Worm (Caenorhabditis elegans) whole organism, early embryonic: ENCODE data around the gene rfc-1.

Experiments
- aly-1 ChIP-seq: sonication (generic microtip); optimal IDR thresholded peaks from 2 replicates; lab custom pipeline; 2016; ENCODE audit warnings: missing genetic modification characterization, missing compliant biosample characterization
- ama-1 ChIP-seq: fragments of 150-350 bp; optimal IDR thresholded peaks from 2 replicates; lab custom pipeline; 2014
- ceh-13 ChIP-seq: fragments of 200-800 bp; sonication (Bioruptor generic); optimal IDR thresholded peaks from 2 replicates; lab custom pipeline; 2018; ENCODE audit warnings: mild to moderate bottlenecking, missing genetic modification characterization, missing compliant biosample characterization
- flt-1 ChIP-seq: fragments of 200-800 bp; sonication (Bioruptor generic); IDR thresholded peaks from 2 replicates; pipeline ENCODE4 v1.3.6; 2022; ENCODE audit warnings: missing genetic modification characterization, missing compliant biosample characterization
- hmbx-1 ChIP-seq: sonication (generic microtip); optimal IDR thresholded peaks from 2 replicates; lab custom pipeline; 2016; ENCODE audit warnings: mild to moderate bottlenecking, missing genetic modification characterization, missing compliant biosample characterization
- hnd-1 ChIP-seq: sonication (generic microtip); optimal IDR thresholded peaks from 2 replicates; lab custom pipeline; 2016; ENCODE audit warnings: missing genetic modification characterization, missing compliant biosample characterization
- sea-1 ChIP-seq: fragments of 200-800 bp; sonication (Bioruptor generic); conservative IDR thresholded peaks from 2 replicates; pipeline ENCODE4 v1.3.6; 2022; ENCODE audit warnings: missing genetic modification characterization, missing compliant biosample characterization

DNA sequence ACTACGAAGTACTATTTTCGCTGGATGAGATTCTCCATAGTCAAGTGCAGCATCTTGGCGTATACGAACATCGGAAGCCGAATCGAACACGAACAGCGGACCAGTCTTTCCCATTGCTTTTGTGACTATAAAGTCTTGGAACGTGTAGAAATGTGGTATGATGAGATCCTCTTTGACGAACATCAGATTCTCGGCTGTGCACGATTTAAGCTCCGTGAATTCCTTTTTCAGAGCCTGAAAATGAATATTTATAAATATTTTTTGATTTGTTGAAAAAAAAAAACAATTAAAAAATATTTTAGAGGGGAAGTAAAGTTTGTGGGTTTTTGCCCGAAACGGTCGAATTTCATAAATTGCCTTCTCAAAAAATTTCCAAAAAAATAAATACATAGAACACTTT, 38.1 kb upstream of the rfc-1 start:
- TF ChIP-seq aly-1 (tag; lab: Kevin White, UChicago) (no peak), hnd-1 (tag; lab: Kevin White, UChicago) (no peak), sea-1 (no peak), flt-1 (GFP tag; lab: Robert Waterston, UW) (no peak), ama-1 (no peak), hmbx-1 (tag; lab: Kevin White, UChicago) (no peak), ceh-13 (GFP tag; lab: Kevin White, UChicago) (no peak)
